Worm (Caenorhabditis elegans): ENCODE measurements around the gene hlh-31.

ce11 chrIV:16277902-16278301, 20.5 kb downstream of the hlh-31 start, which contains the start of gene ccch-2:
- TF ChIP-seq lin-13 (GFP tag; optimal IDR thresholded peaks at IDR 0.05) (no peak), dpl-1 (GFP tag; optimal IDR thresholded peaks at IDR 0.05) (no peak), nhr-77 (tag; optimal IDR thresholded peaks at IDR 0.05) (no peak), nhr-47 (tag; optimal IDR thresholded peaks at IDR 0.05) (no peak), efl-3 (GFP tag; optimal IDR thresholded peaks at IDR 0.05) (no peak), pax-3 (tag; optimal IDR thresholded peaks at IDR 0.05) (no peak), ama-1 (optimal IDR thresholded peaks at IDR 0.05) (no peak), tbx-2 (tag; optimal IDR thresholded peaks at IDR 0.05) (no peak)

Measured in whole organism, L1 larva.